Worm (Caenorhabditis elegans) whole organism, early embryonic: ENCODE results near the gene K10G9.2.

Source experiments
- B0310.2 ChIP-seq: sonication (generic microtip); optimal IDR thresholded peaks from 2 replicates; lab custom pipeline; 2016; ENCODE audit warnings: mild to moderate bottlenecking, missing genetic modification characterization, missing compliant biosample characterization
- F13C5.2 ChIP-seq: sonication (generic microtip); optimal IDR thresholded peaks from 2 replicates; lab custom pipeline; 2017; ENCODE audit warnings: mild to moderate bottlenecking, missing genetic modification characterization, inconsistent platforms, missing compliant biosample characterization
- aly-1 ChIP-seq: sonication (generic microtip); optimal IDR thresholded peaks from 2 replicates; lab custom pipeline; 2016; ENCODE audit warnings: missing genetic modification characterization, missing compliant biosample characterization
- ama-1 ChIP-seq: fragments of 150-350 bp; optimal IDR thresholded peaks from 2 replicates; lab custom pipeline; 2014
- ceh-13 ChIP-seq: fragments of 200-800 bp; sonication (Bioruptor generic); optimal IDR thresholded peaks from 2 replicates; lab custom pipeline; 2018; ENCODE audit warnings: mild to moderate bottlenecking, missing genetic modification characterization, missing compliant biosample characterization
- ceh-36 ChIP-seq: sonication (generic microtip); optimal IDR thresholded peaks from 2 replicates; lab custom pipeline; 2016; ENCODE audit warnings: missing genetic modification characterization, inconsistent platforms, missing compliant biosample characterization
- ets-7 ChIP-seq: sonication (generic microtip); optimal IDR thresholded peaks from 2 replicates; lab custom pipeline; 2016; ENCODE audit warnings: missing genotype, missing genetic modification characterization, missing compliant biosample characterization
- flt-1 ChIP-seq: fragments of 200-800 bp; sonication (Bioruptor generic); IDR thresholded peaks from 2 replicates; pipeline ENCODE4 v1.3.6; 2022; ENCODE audit warnings: missing genetic modification characterization, missing compliant biosample characterization
- hmbx-1 ChIP-seq: sonication (generic microtip); optimal IDR thresholded peaks from 2 replicates; lab custom pipeline; 2016; ENCODE audit warnings: mild to moderate bottlenecking, missing genetic modification characterization, missing compliant biosample characterization
- hmg-4 ChIP-seq: fragments of 200-800 bp; sonication (Bioruptor generic); optimal IDR thresholded peaks from 2 replicates; lab custom pipeline; 2018; ENCODE audit warnings: mild to moderate bottlenecking, missing genetic modification characterization, missing compliant biosample characterization
- hnd-1 ChIP-seq: sonication (generic microtip); optimal IDR thresholded peaks from 2 replicates; lab custom pipeline; 2016; ENCODE audit warnings: missing genetic modification characterization, missing compliant biosample characterization
- pes-1 ChIP-seq: fragments of 200-800 bp; sonication (Bioruptor generic); IDR thresholded peaks from 2 replicates; pipeline ENCODE4 v1.3.6; 2022; ENCODE audit warnings: missing genetic modification reagents, missing genetic modification characterization, missing compliant biosample characterization
- scrt-1 ChIP-seq: fragments of 200-800 bp; sonication (Bioruptor generic); IDR thresholded peaks from 2 replicates; pipeline ENCODE4 v1.3.6; 2022; ENCODE audit warnings: missing genetic modification characterization, missing compliant biosample characterization
- sea-1 ChIP-seq: fragments of 200-800 bp; sonication (Bioruptor generic); conservative IDR thresholded peaks from 2 replicates; pipeline ENCODE4 v1.3.6; 2022; ENCODE audit warnings: missing genetic modification characterization, missing compliant biosample characterization
- tbx-11 ChIP-seq: fragments of 200-800 bp; sonication (Bioruptor generic); IDR thresholded peaks from 2 replicates; pipeline ENCODE4 v1.3.6; 2022; ENCODE audit warnings: missing genetic modification characterization, missing compliant biosample characterization
- tbx-37 ChIP-seq: fragments of 200-800 bp; sonication (Bioruptor generic); conservative IDR thresholded peaks from 2 replicates; pipeline ENCODE4 v1.3.6; 2022; ENCODE audit warnings: missing genetic modification reagents, missing genetic modification characterization, missing compliant biosample characterization
- tra-4 ChIP-seq: sonication (generic microtip); optimal IDR thresholded peaks from 2 replicates; lab custom pipeline; 2017; ENCODE audit warnings: missing genetic modification characterization, missing compliant biosample characterization

Gene K10G9.2

ce11 chrIII:10314234-10314633, 28.5 kb downstream of the K10G9.2 start:
- no peak for TF ChIP-seq pes-1 (GFP tag; lab: Robert Waterston, UW)
- no peak for TF ChIP-seq B0310.2
- TF ChIP-seq ama-1, result no peak
- no peak for TF ChIP-seq hmbx-1 (tag; lab: Kevin White, UChicago)
- TF ChIP-seq tbx-37, result no peak

DNA sequence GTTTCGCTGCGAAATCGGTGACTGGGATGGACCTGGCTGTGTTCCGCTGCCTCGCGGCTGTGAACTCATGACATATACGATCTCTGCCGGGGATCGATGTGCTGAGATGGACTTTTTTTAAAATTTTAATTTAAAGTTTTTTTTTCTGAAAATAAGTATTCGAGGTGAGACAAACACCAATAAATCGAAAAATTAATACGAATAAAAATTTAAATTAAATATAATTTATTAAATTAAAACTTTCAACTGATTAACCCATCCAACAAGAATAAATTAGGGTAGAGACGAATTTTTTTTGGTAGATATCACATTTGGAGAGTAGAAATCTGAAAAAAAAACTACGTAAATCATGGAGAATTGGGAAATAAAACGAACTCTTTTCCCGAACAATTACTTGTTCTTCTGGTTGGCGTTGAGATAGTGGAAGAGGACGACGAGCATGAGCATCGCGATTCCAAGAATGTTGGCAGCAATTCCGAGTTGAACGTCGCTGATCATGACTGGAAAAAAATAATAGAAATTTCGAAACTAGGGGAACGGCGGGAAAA, 32.4 kb downstream of the K10G9.2 start, which contains the start of the genes unc-50 and ostf-4:
unc-50 (minus strand) TSS at position 101 of the 548 bp plus-strand sequence.
ostf-4 (minus strand) TSS at position 498 of the 548 bp plus-strand sequence.
- TF ChIP-seq ceh-13 (GFP tag; lab: Kevin White, UChicago), result no peak
- TF ChIP-seq hnd-1, result no peak
- TF ChIP-seq pes-1 (GFP tag; lab: Robert Waterston, UW), result no peak
- TF ChIP-seq tbx-11, result no peak
- no peak for TF ChIP-seq hmbx-1 (tag; lab: Kevin White, UChicago)
- TF ChIP-seq tbx-37, result no peak
- TF ChIP-seq F13C5.2 (tag; lab: Kevin White, UChicago), result no peak
- no peak for TF ChIP-seq flt-1 (GFP tag; lab: Robert Waterston, UW)
- no peak for TF ChIP-seq sea-1
- no peak for TF ChIP-seq B0310.2
- no peak for TF ChIP-seq tra-4 (tag; lab: Kevin White, UChicago)
- no peak for TF ChIP-seq scrt-1 (GFP tag; lab: Robert Waterston, UW)
- no peak for TF ChIP-seq aly-1 (tag; lab: Kevin White, UChicago)
- no peak for TF ChIP-seq ceh-36 (tag; lab: Kevin White, UChicago)
- TF ChIP-seq ets-7 (tag; lab: Kevin White, UChicago), result no peak
- TF ChIP-seq hmg-4, result no peak
- TF ChIP-seq ama-1, result no peak

- TF ChIP-seq scrt-1 (GFP tag; lab: Robert Waterston, UW), result no peak
- no peak for TF ChIP-seq ama-1
- TF ChIP-seq F13C5.2 (tag; lab: Kevin White, UChicago), result no peak
Observed at ce11 chrIII:10318755-10319154, 33.0 kb downstream of the K10G9.2 start, which contains the start of gene unc-69. TSS of gene unc-69 (plus strand) at chrIII:10318939.

ce11 chrIII:10320788-10321187, 35.1 kb downstream of the K10G9.2 start, which contains the start of gene sas-7:
TSS of gene sas-7 (plus strand) at chrIII:10321019.
- TF ChIP-seq hmbx-1 (tag; lab: Kevin White, UChicago) (no peak), B0310.2 (no peak), tra-4 (tag; lab: Kevin White, UChicago) (no peak)

- TF ChIP-seq hmg-4 (no peak), hmbx-1 (tag; lab: Kevin White, UChicago) (no peak), tbx-37 (no peak), B0310.2 (no peak), tbx-11 (no peak), flt-1 (GFP tag; lab: Robert Waterston, UW) (no peak), ceh-13 (GFP tag; lab: Kevin White, UChicago) (no peak), hnd-1 (no peak), tra-4 (tag; lab: Kevin White, UChicago) (no peak), F13C5.2 (tag; lab: Kevin White, UChicago) (no peak), pes-1 (GFP tag; lab: Robert Waterston, UW) (no peak), ama-1 (no peak), sea-1 (no peak), aly-1 (tag; lab: Kevin White, UChicago) (no peak), scrt-1 (GFP tag; lab: Robert Waterston, UW) (no peak), ceh-36 (tag; lab: Kevin White, UChicago) (no peak), ets-7 (tag; lab: Kevin White, UChicago) (no peak)
Observed at ce11 chrIII:10326327-10326726, 40.6 kb downstream of the K10G9.2 start.

DNA sequence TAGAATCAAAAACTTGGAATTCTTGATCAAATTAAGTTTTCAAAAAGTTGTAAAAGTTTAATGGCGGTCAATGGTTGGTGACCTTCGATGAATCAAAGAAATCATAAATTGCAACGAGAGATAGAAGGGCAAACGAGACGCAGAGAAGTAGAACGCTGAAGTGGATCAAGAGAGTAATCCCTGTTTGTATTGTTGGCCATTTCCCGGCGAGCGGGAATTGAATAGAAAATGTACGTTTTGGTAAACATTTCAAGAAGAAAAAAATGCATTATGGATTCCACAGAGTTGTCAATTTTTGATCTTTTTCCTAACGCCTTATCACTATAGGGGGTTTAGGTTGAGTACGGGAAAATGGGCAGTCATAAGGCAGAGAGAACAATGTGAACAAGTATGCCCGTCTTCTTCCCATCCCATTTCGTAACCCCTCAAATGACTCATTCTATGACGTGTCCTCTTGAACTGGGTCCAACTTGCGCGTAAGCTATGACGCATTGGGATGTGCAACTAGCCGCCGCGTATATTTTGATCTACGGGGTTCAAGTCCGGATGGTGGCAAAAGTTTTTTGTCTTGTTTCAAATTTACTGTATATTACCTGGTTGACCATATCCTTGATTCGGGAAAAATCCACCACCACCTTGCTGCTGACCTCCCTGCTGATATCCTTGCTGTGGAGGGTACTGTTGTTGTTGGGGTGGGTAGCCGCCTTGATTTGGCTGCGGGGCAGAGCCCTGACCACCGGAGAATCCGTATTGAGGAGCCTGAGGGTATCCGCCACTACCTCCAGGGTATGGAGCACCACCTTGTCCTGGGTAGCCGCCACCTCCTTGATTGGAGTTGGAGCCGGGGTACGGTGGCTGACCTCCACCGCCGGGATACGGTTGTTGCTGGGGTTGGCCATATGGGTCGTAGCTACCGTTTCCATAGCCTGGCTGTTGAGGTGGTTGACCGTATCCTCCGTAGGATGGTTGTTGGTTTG, 43.1 kb downstream of the K10G9.2 start:
- TF ChIP-seq scrt-1 (GFP tag; lab: Robert Waterston, UW) (0 out of 2 replicates have a peak, but pooled peaks have one; percentile 15), aly-1 (tag; lab: Kevin White, UChicago) (no peak)

ce11 chrIII:10329811-10330210, 44.1 kb downstream of the K10G9.2 start:
- TF ChIP-seq ceh-13 (GFP tag; lab: Kevin White, UChicago) (no peak), hnd-1 (no peak), hmbx-1 (tag; lab: Kevin White, UChicago) (no peak), pes-1 (GFP tag; lab: Robert Waterston, UW) (no peak), tra-4 (tag; lab: Kevin White, UChicago) (no peak), sea-1 (no peak), tbx-37 (no peak), tbx-11 (no peak), F13C5.2 (tag; lab: Kevin White, UChicago) (no peak), ama-1 (no peak), B0310.2 (no peak), scrt-1 (GFP tag; lab: Robert Waterston, UW) (no peak)
